Worm (Caenorhabditis elegans): ENCODE data around the gene akt-1.
A peak's percentile ranks its signal among the peaks of the same experiment; 100 is the strongest.

The akt-1 gene

ce11 chrV:10294549-10294948 lies 45.8 kb downstream of the akt-1 start, which contains the start of gene col-150:
col-150 (minus strand) TSS chrV:10294649.
- TF ChIP-seq unc-86 (tag; optimal IDR thresholded peaks at IDR 0.05) (no peak), ceh-8 (GFP tag; optimal IDR thresholded peaks at IDR 0.05) (no peak), pag-3 (tag; optimal IDR thresholded peaks at IDR 0.05; ENCODE audit: borderline replicate concordance, insufficient read depth) (no peak), unc-98 (GFP tag; IDR thresholded peaks at IDR 0.05) (no peak), nhr-85 (tag) (peak; percentile 29), sptf-1 (tag; optimal IDR thresholded peaks at IDR 0.05) (no peak)

ce11 chrV:10297099-10297498 lies 48.4 kb downstream of the akt-1 start, which contains the start of gene B0024.4:
B0024.4 (plus strand) TSS chrV:10297399.
- TF ChIP-seq nhr-71 (tag; optimal IDR thresholded peaks at IDR 0.05) (no peak), unc-30 (tag; optimal IDR thresholded peaks at IDR 0.05) (no peak), vab-15 (tag; optimal IDR thresholded peaks at IDR 0.05) (no peak), swsn-7 (tag; optimal IDR thresholded peaks at IDR 0.05) (no peak)

Data from whole organism, L1 larva.